Worm (Caenorhabditis elegans) whole organism, L2 larva: ENCODE results near the gene lgc-15.

ENCODE experiments used
- ama-1 ChIP-seq: fragments of 150-350 bp; optimal IDR thresholded peaks from 2 replicates; lab custom pipeline; 2018; ENCODE audit warnings: inconsistent platforms
- mdl-1 ChIP-seq, 2 experiments: fragments of 150-350 bp in 1 of 2; sonication (generic microtip) in 1 of 2; optimal IDR thresholded peaks; 2 replicates each; lab custom pipeline; 2017; ENCODE audit warnings: missing biosample characterization in 2 of 2, missing genetic modification characterization in 2 of 2
- zag-1 ChIP-seq: fragments of 150-350 bp; optimal IDR thresholded peaks from 2 replicates; lab custom pipeline; 2014; ENCODE audit warnings: missing biosample characterization, missing genetic modification characterization

- TF ChIP-seq zag-1 (no peak), ama-1 (lab: Kevin White, UChicago) (no peak), mdl-1 (tag; optimal IDR thresholded peaks at IDR 0.05; lab: Kevin White, UChicago) (no peak)
These were observed 48.5 kb downstream of the lgc-15 start for ce11 chrX:12162659-12163058.
